Fruit fly (Drosophila melanogaster): ENCODE results near the gene CG32453.
"Not testable (repeated sequence)": the region's sequence is repeated elsewhere in the genome, so short reads cannot be mapped to it uniquely, and the experiment has no call there.

dm6 chr3L:22696930-22697329, at the start of gene CG32453:
- not testable (repeated sequence) for TF ChIP-seq CG14860 (GFP tag; IDR thresholded peaks at IDR 0.05; ENCODE audit: partially characterized antibody); psq (GFP tag; optimal IDR thresholded peaks at IDR 0.05); onecut (GFP tag; IDR thresholded peaks at IDR 0.05); chif (GFP tag; optimal IDR thresholded peaks at IDR 0.05); CG12155 (GFP tag; optimal IDR thresholded peaks at IDR 0.05); CG16863 (GFP tag; optimal IDR thresholded peaks at IDR 0.05); CG4707 (GFP tag; optimal IDR thresholded peaks at IDR 0.05); HLH54F (GFP tag; optimal IDR thresholded peaks at IDR 0.05); CG14710 (tag; optimal IDR thresholded peaks at IDR 0.05); CG15073 (GFP tag; optimal IDR thresholded peaks at IDR 0.05); CG6175 (GFP tag; IDR thresholded peaks at IDR 0.05)
